Fruit fly (Drosophila melanogaster) ovary, adult (tissue): ENCODE results near the gene CG13693.

Experiments
- CG17801 ChIP-seq: fragments of 200-800 bp; optimal IDR thresholded peaks from 2 replicates; lab custom pipeline; 2019; ENCODE audit warnings: missing biosample characterization, mild to moderate bottlenecking, missing genetic modification characterization, moderate library complexity; ENCODE audit not compliant: partially characterized antibody

Gene CG13693

DNA sequence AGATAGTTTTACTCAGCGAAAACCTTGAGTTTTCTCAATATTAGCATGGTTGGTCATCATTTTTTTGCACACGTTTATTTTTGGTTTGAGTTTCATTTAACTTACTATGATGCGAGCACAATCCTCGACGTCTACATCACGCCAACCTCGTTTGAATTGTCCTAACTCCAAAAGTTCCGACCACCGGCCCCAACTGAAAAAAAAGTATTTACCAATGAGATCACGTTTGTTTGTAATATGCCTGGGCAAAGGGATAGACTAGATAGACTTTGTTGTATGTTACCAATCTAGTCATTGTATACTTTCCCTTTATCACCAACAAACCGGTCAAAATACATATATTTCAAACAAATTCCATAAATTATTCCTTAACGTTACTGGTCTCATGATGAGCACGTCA lies at the start of gene CG13693:
Gene CG13693, plus strand, starts transcription at position 301 of the 400 bp plus-strand sequence.
- no peak for TF ChIP-seq CG17801 (GFP tag; lab: Kevin White, UChicago)

DNA sequence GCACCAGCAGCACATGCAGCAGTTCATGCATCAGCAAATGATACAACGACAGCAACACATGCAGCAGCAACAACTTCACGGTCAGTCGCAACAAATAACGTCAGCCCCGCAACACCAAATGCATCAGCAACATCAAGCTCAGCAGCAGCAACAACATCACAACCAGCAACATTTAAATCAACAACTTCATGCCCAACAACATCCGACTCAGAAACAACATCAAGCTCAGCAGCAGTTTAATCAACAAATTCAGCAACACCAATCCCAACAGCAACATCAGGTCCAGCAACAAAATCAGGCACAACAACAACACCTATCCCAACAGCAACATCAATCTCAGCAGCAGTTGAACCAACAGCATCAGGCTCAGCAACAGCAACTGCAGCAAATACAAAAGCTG lies 36.6 kb upstream of the CG13693 start:
- no peak for TF ChIP-seq CG17801 (GFP tag; lab: Kevin White, UChicago)

DNA sequence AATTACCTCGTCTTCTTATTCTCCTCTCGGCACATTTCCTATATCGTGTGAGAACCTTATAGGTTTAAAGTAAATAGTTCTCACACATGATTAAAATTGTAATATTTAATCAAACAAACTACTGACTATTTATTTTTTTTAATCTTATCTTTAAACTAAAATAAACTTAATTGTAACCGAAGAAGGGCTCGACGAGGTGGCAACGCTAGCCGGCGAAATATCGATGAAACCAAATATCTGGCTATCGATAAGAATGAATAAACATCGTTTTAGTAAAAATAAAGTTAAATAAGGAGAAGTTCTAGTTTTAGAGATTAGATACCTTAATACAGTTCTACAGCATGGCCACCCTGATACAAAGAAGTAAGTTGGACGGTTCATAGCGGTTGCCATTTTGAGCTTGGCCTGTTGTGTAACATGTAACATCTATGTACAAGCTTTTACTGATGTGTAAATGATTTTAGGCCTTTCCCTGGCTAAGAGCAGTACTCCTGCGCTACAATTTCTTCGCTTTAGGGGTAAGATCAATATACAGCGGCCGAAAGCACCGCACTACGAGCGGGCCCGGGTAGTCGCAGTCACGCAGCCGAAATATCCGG lies 28.7 kb upstream of the CG13693 start, which contains the start of gene mRpL10:
Gene mRpL10, plus strand, starts transcription at position 251 of the 599 bp plus-strand sequence.
- peak; percentile 45 for TF ChIP-seq CG17801 (GFP tag; lab: Kevin White, UChicago)

DNA sequence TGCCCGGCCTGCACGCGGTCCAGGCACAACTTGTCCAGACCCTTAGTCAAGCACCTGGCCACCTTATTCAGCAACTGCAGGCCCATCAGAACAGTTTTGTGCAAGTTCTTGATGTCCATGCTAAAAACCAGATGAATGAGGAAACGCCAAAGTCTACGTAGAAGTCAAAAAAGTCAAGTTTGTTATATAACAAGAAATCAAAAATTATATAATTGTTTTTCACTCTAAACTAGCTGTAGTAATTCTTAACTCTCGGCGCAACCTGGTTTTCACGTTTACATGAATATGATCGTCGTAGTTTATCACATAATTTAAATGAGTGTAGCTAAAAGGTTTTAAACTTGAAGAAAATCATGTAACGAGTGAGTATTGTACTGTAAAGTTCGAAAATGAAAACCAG lies 27.7 kb upstream of the CG13693 start:
- no peak for TF ChIP-seq CG17801 (GFP tag; lab: Kevin White, UChicago)

- no peak for TF ChIP-seq CG17801 (GFP tag; lab: Kevin White, UChicago)
Observed at dm6 chr2L:206556-206955, 25.7 kb upstream of the CG13693 start.

dm6 chr2L:207129-207813 lies 25.0 kb upstream of the CG13693 start, which contains the start of the genes Tbc1d15-17 and CG11617:
Gene Tbc1d15-17 (plus strand): TSS chr2L:207179.
Gene CG11617 (minus strand): TSS chr2L:207297.
- TF ChIP-seq CG17801 (GFP tag; lab: Kevin White, UChicago), result peak; percentile 1

dm6 chr2L:219441-220033 lies 12.8 kb upstream of the CG13693 start:
- no peak for TF ChIP-seq CG17801 (GFP tag; lab: Kevin White, UChicago)

dm6 chr2L:220509-220908 lies 11.8 kb upstream of the CG13693 start:
- TF ChIP-seq CG17801 (GFP tag; lab: Kevin White, UChicago), result peak; percentile 11

DNA sequence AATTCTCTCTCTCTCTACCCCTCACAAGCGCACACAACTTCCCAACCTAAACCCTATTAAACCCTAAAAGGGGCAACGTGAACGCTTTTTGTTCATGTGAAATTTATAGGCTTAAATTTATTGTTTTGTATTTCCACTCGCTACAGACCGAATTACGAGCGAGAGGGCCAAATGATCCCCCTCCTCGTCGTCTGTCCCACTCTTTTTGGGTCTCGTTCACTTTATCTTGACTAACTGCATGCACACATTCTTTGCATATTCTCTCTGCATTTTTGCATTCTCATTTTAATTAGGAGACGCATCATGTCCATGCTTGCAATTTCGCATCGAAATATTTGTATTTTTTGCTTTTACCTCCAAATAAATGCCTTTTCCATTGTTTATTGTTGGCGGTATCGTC lies 11.1 kb upstream of the CG13693 start:
- TF ChIP-seq CG17801 (GFP tag; lab: Kevin White, UChicago), result no peak

dm6 chr2L:221939-222489 lies 10.3 kb upstream of the CG13693 start:
- peak; percentile 22 for TF ChIP-seq CG17801 (GFP tag; lab: Kevin White, UChicago)

dm6 chr2L:222867-223266 lies 9.4 kb upstream of the CG13693 start:
- no peak for TF ChIP-seq CG17801 (GFP tag; lab: Kevin White, UChicago)

DNA sequence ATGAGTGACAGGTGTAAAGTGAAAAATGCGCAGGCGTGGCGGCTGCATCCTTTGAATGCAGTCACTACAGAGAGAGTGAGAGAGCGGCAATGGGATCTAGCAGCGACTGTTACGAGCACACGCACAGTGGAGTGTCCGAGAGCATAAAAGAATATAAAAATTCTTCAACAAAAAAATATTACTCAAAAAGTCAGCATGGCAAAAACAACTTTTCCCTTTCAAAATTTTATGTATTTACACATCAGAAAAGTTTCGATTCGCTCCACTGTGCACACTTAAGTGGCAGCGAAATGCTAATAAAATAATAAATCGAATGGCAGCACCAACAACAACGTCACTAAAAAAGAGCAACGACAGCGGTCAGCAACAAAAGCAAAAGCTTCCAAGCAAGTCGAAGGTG lies 8.9 kb upstream of the CG13693 start:
- TF ChIP-seq CG17801 (GFP tag; lab: Kevin White, UChicago), result peak; percentile 34

DNA sequence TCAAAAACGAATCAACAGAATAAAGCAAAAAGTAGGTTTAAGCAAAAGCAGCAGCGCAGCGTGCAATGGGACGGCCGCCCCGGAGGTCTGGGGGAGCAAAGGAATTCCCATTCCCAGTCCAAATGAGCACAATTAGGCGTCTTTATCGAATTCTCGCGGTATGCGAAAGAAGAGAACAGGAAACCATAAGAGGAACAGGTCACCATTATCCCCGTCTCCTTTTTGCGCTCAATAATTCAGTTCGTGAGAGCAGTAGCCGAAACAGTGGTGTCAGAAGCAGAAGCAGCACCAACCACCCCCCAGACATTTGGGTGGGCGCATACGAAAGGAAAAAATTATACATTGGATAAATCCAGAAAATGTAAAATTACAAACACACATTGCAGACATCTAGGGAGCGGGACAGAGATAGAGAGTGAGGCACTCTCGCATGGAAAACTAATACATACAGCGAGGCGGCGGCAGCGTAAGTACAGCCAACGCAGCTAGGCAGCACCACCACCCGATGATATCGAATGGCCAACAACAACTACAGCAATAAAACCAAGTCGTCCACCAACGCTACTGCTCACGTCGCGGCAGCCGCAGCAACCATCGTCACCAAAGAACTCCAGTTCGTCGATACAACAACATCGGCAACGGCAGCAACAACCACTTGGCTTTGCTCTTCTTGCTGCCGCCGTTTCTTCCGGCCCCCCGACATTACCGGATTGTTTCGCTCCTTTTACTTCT lies 8.3 kb upstream of the CG13693 start:
- no peak for TF ChIP-seq CG17801 (GFP tag; lab: Kevin White, UChicago)

dm6 chr2L:224599-225385 lies 7.5 kb upstream of the CG13693 start:
- no peak for TF ChIP-seq CG17801 (GFP tag; lab: Kevin White, UChicago)
